Fruit fly (Drosophila melanogaster): ENCODE results near the gene Best1.

DNA sequence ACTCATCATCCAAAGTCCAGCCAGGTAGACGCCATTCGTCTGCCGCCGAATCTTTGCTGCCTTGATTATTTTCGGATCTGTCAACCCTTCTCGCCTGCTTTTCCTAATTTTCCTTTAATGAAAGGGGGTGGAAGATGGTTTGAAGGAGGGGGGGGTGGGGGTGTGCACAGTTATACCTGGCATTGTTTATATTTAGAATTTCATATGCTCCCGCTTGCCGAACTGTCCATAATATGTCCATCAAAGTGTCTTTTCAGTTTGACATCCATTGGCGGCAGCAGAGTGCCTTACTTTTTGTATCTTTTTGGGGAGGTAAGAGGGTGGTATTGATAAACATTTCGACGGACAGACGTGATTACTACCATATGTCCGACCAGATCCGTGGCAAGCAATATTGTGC is 32.5 kb downstream of the Best1 start:
- TF ChIP-seq CG3919 (GFP tag; optimal IDR thresholded peaks at IDR 0.05) (no peak), Eip93F (GFP tag; optimal IDR thresholded peaks at IDR 0.05) (no peak), OdsH (GFP tag; optimal IDR thresholded peaks at IDR 0.05) (no peak), dac (GFP tag; optimal IDR thresholded peaks at IDR 0.05) (no peak), pdm3 (GFP tag; optimal IDR thresholded peaks at IDR 0.05) (no peak), CG11762 (GFP tag; optimal IDR thresholded peaks at IDR 0.05; ENCODE audit: insufficient read depth) (no peak), CG6808 (GFP tag; optimal IDR thresholded peaks at IDR 0.05) (no peak), Sox102F (GFP tag; optimal IDR thresholded peaks at IDR 0.05) (no peak), CG6163 (GFP tag; IDR thresholded peaks at IDR 0.05) (no peak)

All from whole organism, prepupa.